Worm (Caenorhabditis elegans) whole organism, young adult: ENCODE data around the gene fip-7.
"Not testable (repeated sequence)": the region's sequence is repeated elsewhere in the genome, so short reads cannot be mapped to it uniquely, and the experiment has no call there.

Experiments
- B0261.1 ChIP-seq: sonication (generic microtip); optimal IDR thresholded peaks from 2 replicates; lab custom pipeline; 2016; ENCODE audit warnings: mild to moderate bottlenecking, missing genetic modification characterization, moderate library complexity, missing compliant biosample characterization
- B0336.3 ChIP-seq: fragments of 200-800 bp; sonication (Bioruptor generic); IDR thresholded peaks from 2 replicates; pipeline ENCODE4 v1.3.6; 2022; ENCODE audit warnings: missing genetic modification characterization, missing compliant biosample characterization
- D2030.7 ChIP-seq: fragments of 200-800 bp; sonication (Bioruptor generic); IDR thresholded peaks from 2 replicates; pipeline ENCODE4 v1.3.6; 2022; ENCODE audit warnings: missing genetic modification reagents, missing genetic modification characterization, missing compliant biosample characterization
- F22D6.2 ChIP-seq: sonication (generic microtip); optimal IDR thresholded peaks from 2 replicates; lab custom pipeline; 2016; ENCODE audit warnings: mild to moderate bottlenecking, missing genetic modification characterization, missing compliant biosample characterization
- F55B11.4 ChIP-seq: sonication (generic microtip); optimal IDR thresholded peaks from 2 replicates; lab custom pipeline; 2016; ENCODE audit warnings: missing compliant biosample characterization, missing genetic modification characterization, borderline replicate concordance; ENCODE audit not compliant: insufficient read depth
- F57C9.4 ChIP-seq: sonication (generic microtip); optimal IDR thresholded peaks from 2 replicates; lab custom pipeline; 2017; ENCODE audit warnings: mild to moderate bottlenecking, missing genetic modification characterization, missing compliant biosample characterization
- K12H6.12 ChIP-seq: fragments of 200-800 bp; sonication (Bioruptor generic); optimal IDR thresholded peaks from 2 replicates; lab custom pipeline; 2018; ENCODE audit warnings: mild to moderate bottlenecking, missing genetic modification characterization, missing compliant biosample characterization
- T07F8.4 ChIP-seq: sonication (generic microtip); optimal IDR thresholded peaks from 2 replicates; lab custom pipeline; 2016; ENCODE audit warnings: mild to moderate bottlenecking, missing genetic modification characterization, moderate library complexity, missing compliant biosample characterization
- attf-5 ChIP-seq: fragments of 200-800 bp; sonication (Bioruptor generic); optimal IDR thresholded peaks from 2 replicates; lab custom pipeline; 2018; ENCODE audit warnings: mild to moderate bottlenecking, missing genetic modification characterization, missing compliant biosample characterization
- attf-6 ChIP-seq: fragments of 200-800 bp; sonication (Bioruptor generic); IDR thresholded peaks from 2 replicates; pipeline ENCODE4 v1.3.6; 2022; ENCODE audit warnings: missing genetic modification reagents, missing genetic modification characterization, missing compliant biosample characterization
- cebp-1 ChIP-seq, 2 experiments: fragments of 200-800 bp in 1 of 2; sonication (Bioruptor generic) in 1 of 2; sonication (generic microtip) in 1 of 2; IDR thresholded peaks in 1 of 2; optimal IDR thresholded peaks in 1 of 2; 2 replicates each; pipeline versions ENCODE4 v1.3.6 to Lab custom; 2017 to 2022; ENCODE audit warnings: missing compliant biosample characterization in 2 of 2, missing genetic modification characterization in 2 of 2, mild to moderate bottlenecking in 1 of 2, missing genetic modification reagents in 1 of 2, moderate library complexity in 1 of 2
- ceh-27 ChIP-seq: fragments of 200-800 bp; sonication (Bioruptor generic); optimal IDR thresholded peaks from 2 replicates; lab custom pipeline; 2018; ENCODE audit warnings: mild to moderate bottlenecking, missing genetic modification characterization, moderate library complexity, missing compliant biosample characterization
- efl-1 ChIP-seq: fragments of 150-350 bp; optimal IDR thresholded peaks from 2 replicates; lab custom pipeline; 2014; ENCODE audit warnings: missing biosample characterization, missing genetic modification reagents, missing genetic modification characterization
- egl-18 ChIP-seq: fragments of 200-800 bp; sonication (Bioruptor generic); IDR thresholded peaks from 2 replicates; pipeline ENCODE4 v1.3.6; 2022; ENCODE audit warnings: missing genetic modification reagents, missing genetic modification characterization, missing compliant biosample characterization
- egrh-3 ChIP-seq: fragments of 200-800 bp; sonication (Bioruptor generic); IDR thresholded peaks from 2 replicates; pipeline ENCODE4 v1.3.6; 2022; ENCODE audit warnings: missing genetic modification reagents, missing genetic modification characterization, missing compliant biosample characterization
- hlh-12 ChIP-seq: sonication (generic microtip); optimal IDR thresholded peaks from 2 replicates; lab custom pipeline; 2016; ENCODE audit warnings: missing genetic modification characterization, missing compliant biosample characterization
- hmg-1.2 ChIP-seq: fragments of 200-800 bp; sonication (Bioruptor generic); IDR thresholded peaks from 2 replicates; pipeline ENCODE4 v1.3.6; 2022; ENCODE audit warnings: missing genetic modification reagents, missing genetic modification characterization, missing compliant biosample characterization
- madf-6 ChIP-seq: fragments of 200-800 bp; sonication (Bioruptor generic); IDR thresholded peaks from 2 replicates; pipeline ENCODE4 v1.3.6; 2022; ENCODE audit warnings: missing genetic modification reagents, missing genetic modification characterization, missing compliant biosample characterization
- mel-28 ChIP-seq: sonication (generic microtip); optimal IDR thresholded peaks from 2 replicates; lab custom pipeline; 2016; ENCODE audit warnings: borderline replicate concordance, mild to moderate bottlenecking, missing genetic modification characterization, missing compliant biosample characterization
- nfya-1 ChIP-seq: sonication (generic microtip); optimal IDR thresholded peaks from 2 replicates; lab custom pipeline; 2017; ENCODE audit warnings: antibody characterized with exemption, missing compliant biosample characterization, missing genetic modification characterization, borderline replicate concordance; ENCODE audit not compliant: insufficient read depth
- nhr-120 ChIP-seq: fragments of 200-800 bp; sonication (Bioruptor generic); IDR thresholded peaks from 2 replicates; pipeline ENCODE4 v1.3.6; 2022; ENCODE audit warnings: missing genetic modification characterization, missing compliant biosample characterization
- nhr-80 ChIP-seq: sonication (generic microtip); optimal IDR thresholded peaks from 2 replicates; lab custom pipeline; 2016; ENCODE audit warnings: missing genetic modification characterization, missing compliant biosample characterization
- nhr-90 ChIP-seq: sonication (generic microtip); optimal IDR thresholded peaks from 2 replicates; lab custom pipeline; 2016; ENCODE audit warnings: missing genotype, mild to moderate bottlenecking, missing genetic modification characterization, missing compliant biosample characterization
- rcor-1 ChIP-seq: fragments of 200-800 bp; sonication (Bioruptor generic); IDR thresholded peaks from 2 replicates; pipeline ENCODE4 v1.3.6; 2022; ENCODE audit warnings: missing genetic modification reagents, missing genetic modification characterization, missing compliant biosample characterization
- rpc-1 ChIP-seq, 2 experiments: fragments of 150-350 bp in 1 of 2; sonication (generic microtip) in 1 of 2; optimal IDR thresholded peaks; 2 replicates each; lab custom pipeline; 2014 to 2018; ENCODE audit warnings: missing biosample characterization in 1 of 2, missing genetic modification characterization in 1 of 2, missing genetic modification reagents in 1 of 2, missing genotype in 1 of 2
- snpc-4 ChIP-seq, 5 experiments: fragments of 150-350 bp in 1 of 5; sonication (generic microtip) in 4 of 5; optimal IDR thresholded peaks; 2 replicates each; lab custom pipeline; 2014 to 2018; ENCODE audit warnings: missing genetic modification characterization in 5 of 5, missing biosample characterization in 3 of 5, antibody characterized with exemption in 2 of 5, mild to moderate bottlenecking in 2 of 5, missing compliant biosample characterization in 2 of 5, missing genotype in 2 of 5, moderate library complexity in 2 of 5, missing genetic modification reagents in 1 of 5
- somi-1 ChIP-seq: fragments of 200-800 bp; sonication (Bioruptor generic); optimal IDR thresholded peaks from 2 replicates; lab custom pipeline; 2018; ENCODE audit warnings: mild to moderate bottlenecking, missing genetic modification characterization, missing compliant biosample characterization
- tbp1 ChIP-seq: fragments of 200-800 bp; sonication (Bioruptor generic); optimal IDR thresholded peaks from 2 replicates; lab custom pipeline; 2018; ENCODE audit warnings: mild to moderate bottlenecking, missing genetic modification characterization, missing compliant biosample characterization
- unc-130 ChIP-seq: sonication (generic microtip); optimal IDR thresholded peaks from 2 replicates; lab custom pipeline; 2016; ENCODE audit warnings: missing genetic modification reagents, missing genetic modification characterization, missing compliant biosample characterization
- ztf-6 ChIP-seq: fragments of 200-800 bp; sonication (Bioruptor generic); IDR thresholded peaks from 2 replicates; pipeline ENCODE4 v1.3.6; 2022; ENCODE audit warnings: missing genetic modification reagents, missing genetic modification characterization, missing compliant biosample characterization

fip-7 gene

ce11 chrIV:16657488-16657982, 31.5 kb downstream of the fip-7 start (continued):
- peak; percentile 33 for TF ChIP-seq nhr-90 (tag; lab: Kevin White, UChicago)
- peak; percentile 36; the same call in 1 of the 2 replicates for TF ChIP-seq madf-6 (GFP tag; lab: Robert Waterston, UW)

ce11 chrIV:16658731-16659130, 32.7 kb downstream of the fip-7 start:
- no peak for TF ChIP-seq F55B11.4 (tag; lab: Kevin White, UChicago)
- TF ChIP-seq K12H6.12: peak; percentile 56
- TF ChIP-seq cebp-1 (GFP tag; IDR thresholded peaks at IDR 0.05; lab: Robert Waterston, UW): no peak
- TF ChIP-seq cebp-1 (tag; optimal IDR thresholded peaks at IDR 0.05; lab: Kevin White, UChicago): peak; percentile 53

DNA sequence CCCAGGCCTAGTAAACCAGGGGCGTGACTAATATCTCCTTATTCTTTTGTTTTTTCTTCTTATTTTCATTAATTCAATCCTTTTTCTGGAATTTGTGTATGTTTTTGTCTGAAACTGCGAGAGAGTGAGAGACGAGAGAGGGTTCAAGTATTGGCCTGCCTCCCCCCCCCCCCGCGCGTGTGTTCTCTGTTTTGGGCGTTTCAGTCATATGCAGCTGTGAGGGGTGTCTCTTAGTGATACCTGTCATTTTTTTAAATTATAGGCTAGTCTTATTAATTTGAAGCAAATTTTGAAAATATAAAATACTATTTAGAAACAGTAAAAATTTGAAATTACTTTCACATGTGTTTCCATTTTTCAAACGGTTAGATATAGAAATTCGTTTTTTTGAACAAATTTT, 33.5 kb downstream of the fip-7 start:
- TF ChIP-seq T07F8.4 (tag; lab: Kevin White, UChicago) (no peak), nhr-80 (tag; lab: Kevin White, UChicago) (peak; percentile 17)

DNA sequence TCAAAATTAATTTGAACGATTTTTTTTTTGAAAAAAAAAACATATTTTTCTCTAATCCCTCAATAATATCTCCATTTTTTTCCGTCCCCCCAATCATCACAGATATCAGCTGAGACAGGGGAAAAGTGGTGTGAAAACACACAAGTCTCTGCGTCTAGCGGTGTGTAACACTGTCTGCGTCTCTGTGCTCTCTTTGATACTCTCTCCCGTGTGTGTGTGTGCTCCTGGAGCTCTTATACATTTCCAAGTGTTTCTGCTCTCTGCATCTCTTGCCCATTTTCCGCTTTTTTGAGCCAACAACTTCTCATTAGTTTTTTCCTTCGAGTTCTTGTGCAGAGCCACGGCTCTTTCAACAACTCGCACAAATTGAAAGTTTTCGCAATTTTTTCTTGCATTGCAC, 37.6 kb downstream of the fip-7 start:
- TF ChIP-seq nhr-120 (GFP tag; lab: Robert Waterston, UW) (no peak), somi-1 (GFP tag; lab: Kevin White, UChicago) (peak; percentile 17), F22D6.2 (tag; lab: Kevin White, UChicago) (no peak), snpc-4 (GFP tag; optimal IDR thresholded peaks at IDR 0.05; lab: Kevin White, UChicago) (no peak), snpc-4 (tag; optimal IDR thresholded peaks at IDR 0.05; lab: Kevin White, UChicago) (peak in 1 of 4 experiments; percentile 2), B0336.3 (GFP tag; lab: Robert Waterston, UW) (0 out of 2 replicates have a peak, but pooled peaks have one; percentile 24), K12H6.12 (peak; percentile 30), nfya-1 (tag; lab: Kevin White, UChicago) (no peak), egrh-3 (GFP tag; lab: Robert Waterston, UW) (no peak), mel-28 (no peak), efl-1 (GFP tag; lab: Kevin White, UChicago) (no peak), rcor-1 (GFP tag; lab: Robert Waterston, UW) (0 out of 2 replicates have a peak, but pooled peaks have one; percentile 27), attf-5 (peak; percentile 48), F57C9.4 (no peak), ceh-27 (GFP tag; lab: Kevin White, UChicago) (peak; percentile 43), egl-18 (GFP tag; lab: Robert Waterston, UW) (no peak), nhr-80 (tag; lab: Kevin White, UChicago) (peak; percentile 52), ztf-6 (GFP tag; lab: Robert Waterston, UW) (no peak), tbp1 (GFP tag; lab: Kevin White, UChicago) (peak; percentile 23), hmg-1.2 (GFP tag; lab: Robert Waterston, UW) (peak; percentile 73; the same call in 1 of the 2 replicates)

- TF ChIP-seq unc-130 (GFP tag; lab: Kevin White, UChicago); hlh-12; nfya-1 (tag; lab: Kevin White, UChicago): not testable (repeated sequence)
Measured at ce11 chrIV:16664020-16664419, 38.0 kb downstream of the fip-7 start, which contains the start of gene sta-1. sta-1 (plus strand) TSS chrIV:16664320.

- TF ChIP-seq snpc-4 (GFP tag; optimal IDR thresholded peaks at IDR 0.05; lab: Kevin White, UChicago); rpc-1 (optimal IDR thresholded peaks at IDR 0.05; lab: Kevin White, UChicago): not testable (repeated sequence)
- peak in 2 of 4 experiments; percentile 73 to 81 for TF ChIP-seq snpc-4 (tag; optimal IDR thresholded peaks at IDR 0.05; lab: Kevin White, UChicago)
- TF ChIP-seq B0261.1 (tag; lab: Kevin White, UChicago): peak; percentile 49
- peak; percentile 33; the same call in 1 of the 2 replicates for TF ChIP-seq hmg-1.2 (GFP tag; lab: Robert Waterston, UW)
- TF ChIP-seq D2030.7: peak; percentile 58; the same call in 1 of the 2 replicates
- peak; percentile 95 for TF ChIP-seq attf-6 (GFP tag; lab: Robert Waterston, UW)
- TF ChIP-seq rpc-1 (tag; optimal IDR thresholded peaks at IDR 0.05; lab: Kevin White, UChicago): peak; percentile 47
- peak; percentile 84 for TF ChIP-seq tbp1 (GFP tag; lab: Kevin White, UChicago)
- 0 out of 2 replicates have a peak, but pooled peaks have one; percentile 10 for TF ChIP-seq egrh-3 (GFP tag; lab: Robert Waterston, UW)
Measured at ce11 chrIV:16670743-16671142, 44.7 kb downstream of the fip-7 start.
